Worm (Caenorhabditis elegans) whole organism, young adult: ENCODE results near the gene C17C3.9.

Source experiments
- B0336.3 ChIP-seq: fragments of 200-800 bp; sonication (Bioruptor generic); IDR thresholded peaks from 2 replicates; pipeline ENCODE4 v1.3.6; 2022; ENCODE audit warnings: missing genetic modification characterization, missing compliant biosample characterization
- C06A6.2 ChIP-seq: fragments of 200-800 bp; sonication (Bioruptor generic); conservative IDR thresholded peaks from 2 replicates; pipeline ENCODE4 v1.3.6; 2022; ENCODE audit warnings: missing genetic modification characterization, missing compliant biosample characterization
- F10E7.11 ChIP-seq: sonication (generic microtip); optimal IDR thresholded peaks from 2 replicates; lab custom pipeline; 2017; ENCODE audit warnings: mild to moderate bottlenecking, missing genetic modification characterization, moderate library complexity, missing compliant biosample characterization
- F22D6.2 ChIP-seq: sonication (generic microtip); optimal IDR thresholded peaks from 2 replicates; lab custom pipeline; 2016; ENCODE audit warnings: mild to moderate bottlenecking, missing genetic modification characterization, missing compliant biosample characterization
- F37B4.10 ChIP-seq: fragments of 200-800 bp; sonication (Bioruptor generic); IDR thresholded peaks from 2 replicates; pipeline ENCODE4 v1.3.6; 2022; ENCODE audit warnings: missing genetic modification characterization, missing compliant biosample characterization
- F49E8.2 ChIP-seq: sonication (generic microtip); optimal IDR thresholded peaks from 3 replicates; lab custom pipeline; 2017; ENCODE audit warnings: missing genetic modification characterization, mild to moderate bottlenecking, missing compliant biosample characterization, antibody characterized with exemption, moderate library complexity; ENCODE audit not compliant: insufficient read depth
- F57A8.1 ChIP-seq: fragments of 200-800 bp; sonication (Bioruptor generic); optimal IDR thresholded peaks from 2 replicates; lab custom pipeline; 2018; ENCODE audit warnings: mild to moderate bottlenecking, missing genetic modification characterization, moderate library complexity, missing compliant biosample characterization
- T07F8.4 ChIP-seq: sonication (generic microtip); optimal IDR thresholded peaks from 2 replicates; lab custom pipeline; 2016; ENCODE audit warnings: mild to moderate bottlenecking, missing genetic modification characterization, moderate library complexity, missing compliant biosample characterization
- Y53F4B.3 ChIP-seq: fragments of 200-800 bp; sonication (Bioruptor generic); IDR thresholded peaks from 2 replicates; pipeline ENCODE4 v1.3.6; 2022; ENCODE audit warnings: missing genetic modification reagents, missing genetic modification characterization, missing compliant biosample characterization
- aptf-2 ChIP-seq: fragments of 200-800 bp; sonication (Bioruptor generic); conservative IDR thresholded peaks from 2 replicates; pipeline ENCODE4 v1.3.6; 2022; ENCODE audit warnings: missing genetic modification reagents, missing genetic modification characterization, missing compliant biosample characterization
- aptf-3 ChIP-seq: fragments of 200-800 bp; sonication (Bioruptor generic); IDR thresholded peaks from 2 replicates; pipeline ENCODE4 v1.3.6; 2022; ENCODE audit warnings: missing genetic modification characterization, missing compliant biosample characterization
- attf-6 ChIP-seq: fragments of 200-800 bp; sonication (Bioruptor generic); IDR thresholded peaks from 2 replicates; pipeline ENCODE4 v1.3.6; 2022; ENCODE audit warnings: missing genetic modification reagents, missing genetic modification characterization, missing compliant biosample characterization
- bed-2 ChIP-seq: fragments of 200-800 bp; sonication (Bioruptor generic); IDR thresholded peaks from 2 replicates; pipeline ENCODE4 v1.3.6; 2022; ENCODE audit warnings: missing genetic modification reagents, missing genetic modification characterization, missing compliant biosample characterization
- ceh-58 ChIP-seq: fragments of 200-800 bp; sonication (Bioruptor generic); IDR thresholded peaks from 2 replicates; pipeline ENCODE4 v1.3.6; 2022; ENCODE audit warnings: missing genetic modification characterization, missing compliant biosample characterization
- dox-1 ChIP-seq: fragments of 200-800 bp; sonication (Bioruptor generic); IDR thresholded peaks from 2 replicates; pipeline ENCODE4 v1.3.6; 2022; ENCODE audit warnings: missing genetic modification reagents, missing genetic modification characterization, missing compliant biosample characterization
- ets-4 ChIP-seq: fragments of 200-800 bp; sonication (Bioruptor generic); optimal IDR thresholded peaks from 2 replicates; lab custom pipeline; 2018; ENCODE audit warnings: mild to moderate bottlenecking, missing genetic modification characterization, missing compliant biosample characterization
- gei-17 ChIP-seq: fragments of 200-800 bp; sonication (Bioruptor generic); optimal IDR thresholded peaks from 2 replicates; lab custom pipeline; 2018; ENCODE audit warnings: mild to moderate bottlenecking, missing genetic modification characterization, missing compliant biosample characterization
- hlh-12 ChIP-seq: sonication (generic microtip); optimal IDR thresholded peaks from 2 replicates; lab custom pipeline; 2016; ENCODE audit warnings: missing genetic modification characterization, missing compliant biosample characterization
- hlh-26 ChIP-seq: fragments of 200-800 bp; sonication (Bioruptor generic); conservative IDR thresholded peaks from 2 replicates; pipeline ENCODE4 v1.3.6; 2022; ENCODE audit warnings: missing genetic modification reagents, missing genetic modification characterization, missing compliant biosample characterization
- hmg-1.2 ChIP-seq: fragments of 200-800 bp; sonication (Bioruptor generic); IDR thresholded peaks from 2 replicates; pipeline ENCODE4 v1.3.6; 2022; ENCODE audit warnings: missing genetic modification reagents, missing genetic modification characterization, missing compliant biosample characterization
- let-526 ChIP-seq: fragments of 200-800 bp; sonication (Bioruptor generic); IDR thresholded peaks from 2 replicates; pipeline ENCODE4 v1.3.6; 2022; ENCODE audit warnings: missing genetic modification reagents, missing genetic modification characterization, missing compliant biosample characterization
- lin-26 ChIP-seq: fragments of 200-800 bp; sonication (Bioruptor generic); IDR thresholded peaks from 2 replicates; pipeline ENCODE4 v1.3.6; 2022; ENCODE audit warnings: missing genetic modification reagents, missing genetic modification characterization, missing compliant biosample characterization
- lin-40 ChIP-seq: sonication (generic microtip); optimal IDR thresholded peaks from 2 replicates; lab custom pipeline; 2016; ENCODE audit warnings: missing genetic modification characterization, mild to moderate bottlenecking, missing compliant biosample characterization, missing genotype, missing genetic modification reagents
- lsl-1 ChIP-seq: fragments of 200-800 bp; sonication (Bioruptor generic); optimal IDR thresholded peaks from 2 replicates; lab custom pipeline; 2018; ENCODE audit warnings: mild to moderate bottlenecking, missing genetic modification characterization, moderate library complexity, missing compliant biosample characterization
- madf-3 ChIP-seq: fragments of 200-800 bp; sonication (Bioruptor generic); IDR thresholded peaks from 2 replicates; pipeline ENCODE4 v1.3.6; 2022; ENCODE audit warnings: missing genetic modification reagents, missing genetic modification characterization, missing compliant biosample characterization
- madf-6 ChIP-seq: fragments of 200-800 bp; sonication (Bioruptor generic); IDR thresholded peaks from 2 replicates; pipeline ENCODE4 v1.3.6; 2022; ENCODE audit warnings: missing genetic modification reagents, missing genetic modification characterization, missing compliant biosample characterization
- madf-8 ChIP-seq: fragments of 200-800 bp; sonication (Bioruptor generic); conservative IDR thresholded peaks from 2 replicates; pipeline ENCODE4 v1.3.6; 2022; ENCODE audit warnings: missing genetic modification reagents, missing genetic modification characterization, missing compliant biosample characterization
- mel-28 ChIP-seq: sonication (generic microtip); optimal IDR thresholded peaks from 2 replicates; lab custom pipeline; 2016; ENCODE audit warnings: borderline replicate concordance, mild to moderate bottlenecking, missing genetic modification characterization, missing compliant biosample characterization
- mxl-1 ChIP-seq: sonication (generic microtip); optimal IDR thresholded peaks from 2 replicates; lab custom pipeline; 2016; ENCODE audit warnings: missing genetic modification characterization, missing compliant biosample characterization
- nhr-120 ChIP-seq: fragments of 200-800 bp; sonication (Bioruptor generic); IDR thresholded peaks from 2 replicates; pipeline ENCODE4 v1.3.6; 2022; ENCODE audit warnings: missing genetic modification characterization, missing compliant biosample characterization
- nhr-90 ChIP-seq: sonication (generic microtip); optimal IDR thresholded peaks from 2 replicates; lab custom pipeline; 2016; ENCODE audit warnings: missing genotype, mild to moderate bottlenecking, missing genetic modification characterization, missing compliant biosample characterization
- rpc-1 ChIP-seq, 2 experiments: fragments of 150-350 bp in 1 of 2; sonication (generic microtip) in 1 of 2; optimal IDR thresholded peaks; 2 replicates each; lab custom pipeline; 2014 to 2018; ENCODE audit warnings: missing biosample characterization in 1 of 2, missing genetic modification characterization in 1 of 2, missing genetic modification reagents in 1 of 2, missing genotype in 1 of 2
- sdz-38 ChIP-seq: sonication (generic microtip); optimal IDR thresholded peaks from 2 replicates; lab custom pipeline; 2016; ENCODE audit warnings: missing genotype, missing genetic modification characterization, missing compliant biosample characterization
- snpc-1.3 ChIP-seq: sonication (generic microtip); optimal IDR thresholded peaks from 2 replicates; lab custom pipeline; 2017; ENCODE audit warnings: missing genetic modification characterization, mild to moderate bottlenecking, missing compliant biosample characterization, antibody characterized with exemption, moderate library complexity, missing genotype, missing genetic modification reagents; ENCODE audit not compliant: insufficient read depth
- snpc-4 ChIP-seq, 5 experiments: fragments of 150-350 bp in 1 of 5; sonication (generic microtip) in 4 of 5; optimal IDR thresholded peaks; 2 replicates each; lab custom pipeline; 2014 to 2018; ENCODE audit warnings: missing genetic modification characterization in 5 of 5, missing biosample characterization in 3 of 5, antibody characterized with exemption in 2 of 5, mild to moderate bottlenecking in 2 of 5, missing compliant biosample characterization in 2 of 5, missing genotype in 2 of 5, moderate library complexity in 2 of 5, missing genetic modification reagents in 1 of 5
- ztf-28 ChIP-seq: fragments of 200-800 bp; sonication (Bioruptor generic); IDR thresholded peaks from 2 replicates; pipeline ENCODE4 v1.3.6; 2022; ENCODE audit warnings: missing genetic modification reagents, missing genetic modification characterization, missing compliant biosample characterization
- ztf-6 ChIP-seq: fragments of 200-800 bp; sonication (Bioruptor generic); IDR thresholded peaks from 2 replicates; pipeline ENCODE4 v1.3.6; 2022; ENCODE audit warnings: missing genetic modification reagents, missing genetic modification characterization, missing compliant biosample characterization

C17C3.9 gene

DNA sequence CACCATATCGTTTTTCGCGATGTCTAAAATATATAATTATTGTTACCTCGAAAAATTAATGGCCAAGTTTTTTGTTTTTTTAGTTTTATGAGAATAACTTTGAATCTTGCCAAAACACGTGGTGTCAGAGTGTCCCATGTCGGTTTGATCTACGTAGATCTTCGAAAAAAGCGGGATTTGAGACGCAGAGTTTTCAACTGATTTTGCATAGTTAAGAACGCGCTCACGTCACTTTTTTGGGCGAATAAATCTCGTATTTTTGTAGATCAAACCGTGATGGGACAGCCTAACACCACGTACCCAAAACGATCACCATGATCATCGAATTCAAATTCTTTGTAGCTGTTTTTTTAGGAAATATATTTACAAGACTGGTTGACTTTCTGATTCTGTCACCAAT lies 34.5 kb downstream of the C17C3.9 start (continued):
- TF ChIP-seq hlh-12 (tag; lab: Kevin White, UChicago), result no peak
- no peak for TF ChIP-seq ceh-58 (GFP tag; lab: Robert Waterston, UW)
- TF ChIP-seq ztf-28 (GFP tag; lab: Robert Waterston, UW), result no peak
- no peak for TF ChIP-seq lsl-1 (GFP tag; lab: Kevin White, UChicago)
- TF ChIP-seq hmg-1.2 (GFP tag; lab: Robert Waterston, UW), result 0 out of 2 replicates have a peak, but pooled peaks have one; percentile 18
- TF ChIP-seq attf-6 (GFP tag; lab: Robert Waterston, UW), result no peak
- no peak; the same call in 1 of the 2 replicates for TF ChIP-seq dox-1
- TF ChIP-seq F57A8.1 (GFP tag; lab: Kevin White, UChicago), result no peak
- TF ChIP-seq B0336.3 (GFP tag; lab: Robert Waterston, UW), result no peak
- TF ChIP-seq nhr-120 (GFP tag; lab: Robert Waterston, UW), result no peak
- TF ChIP-seq Y53F4B.3 (GFP tag; lab: Robert Waterston, UW), result no peak
- TF ChIP-seq F22D6.2, result no peak
- no peak for TF ChIP-seq bed-2 (GFP tag; lab: Robert Waterston, UW)
- TF ChIP-seq lin-26 (GFP tag; lab: Robert Waterston, UW), result 0 out of 2 replicates have a peak, but pooled peaks have one; percentile 44
- TF ChIP-seq gei-17 (GFP tag; lab: Kevin White, UChicago), result no peak
- no peak for TF ChIP-seq ztf-6 (GFP tag; lab: Robert Waterston, UW)
- TF ChIP-seq T07F8.4 (tag; lab: Kevin White, UChicago), result no peak
- TF ChIP-seq hlh-26 (GFP tag; lab: Robert Waterston, UW), result no peak
- TF ChIP-seq F49E8.2 (tag; lab: Kevin White, UChicago), result no peak
- TF ChIP-seq ets-4 (GFP tag; lab: Kevin White, UChicago), result no peak
- no peak for TF ChIP-seq rpc-1 (optimal IDR thresholded peaks at IDR 0.05; lab: Kevin White, UChicago)
- no peak for TF ChIP-seq rpc-1 (tag; optimal IDR thresholded peaks at IDR 0.05; lab: Kevin White, UChicago)
- peak; percentile 33 for TF ChIP-seq madf-8 (GFP tag; lab: Robert Waterston, UW)
- TF ChIP-seq sdz-38 (tag; lab: Kevin White, UChicago), result no peak
- no peak for TF ChIP-seq F37B4.10 (GFP tag; lab: Robert Waterston, UW)
- TF ChIP-seq madf-3 (GFP tag; lab: Robert Waterston, UW), result peak; percentile 51; the same call in 1 of the 2 replicates
- TF ChIP-seq nhr-90 (tag; lab: Kevin White, UChicago), result no peak
- peak; percentile 83 for TF ChIP-seq madf-6 (GFP tag; lab: Robert Waterston, UW)
- TF ChIP-seq aptf-2 (GFP tag; lab: Robert Waterston, UW), result no peak
- TF ChIP-seq mxl-1 (tag; lab: Kevin White, UChicago), result no peak
- TF ChIP-seq, all 124 proteins: peak for 10

DNA sequence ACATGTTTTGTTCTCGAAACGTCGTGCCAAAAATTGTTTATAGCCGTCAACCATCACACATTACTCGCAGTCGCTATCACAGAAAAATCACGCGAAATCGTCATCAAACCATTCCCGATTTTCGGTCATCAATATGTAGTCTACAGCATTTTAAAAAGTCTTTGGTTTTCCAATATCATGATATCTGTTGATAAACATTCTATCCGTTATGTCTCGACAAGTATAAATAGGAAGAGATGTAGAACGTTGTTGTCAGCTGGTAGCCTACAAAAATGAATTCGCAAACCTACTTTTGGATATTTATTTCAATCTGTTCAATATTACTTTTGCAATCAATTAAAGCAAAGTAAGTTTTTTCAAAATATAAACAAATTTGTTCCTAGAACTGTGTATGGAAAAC lies 35.7 kb downstream of the C17C3.9 start, which contains the start of gene F12A10.1:
Gene F12A10.1, plus strand, starts transcription at position 166 of the 400 bp plus-strand sequence.
- no peak for TF ChIP-seq let-526 (GFP tag; lab: Robert Waterston, UW)
- no peak for TF ChIP-seq aptf-3 (GFP tag; lab: Robert Waterston, UW)
- no peak for TF ChIP-seq madf-6 (GFP tag; lab: Robert Waterston, UW)
- TF ChIP-seq snpc-4 (GFP tag; optimal IDR thresholded peaks at IDR 0.05; lab: Kevin White, UChicago), result no peak
- no peak for TF ChIP-seq snpc-4 (tag; optimal IDR thresholded peaks at IDR 0.05; lab: Kevin White, UChicago)
- TF ChIP-seq C06A6.2 (GFP tag; lab: Robert Waterston, UW), result no peak
- TF ChIP-seq snpc-1.3 (tag; lab: Kevin White, UChicago), result no peak
- TF ChIP-seq F10E7.11 (tag; lab: Kevin White, UChicago), result no peak
- TF ChIP-seq lin-40 (tag; lab: Kevin White, UChicago), result no peak
- TF ChIP-seq mel-28 (tag; lab: Kevin White, UChicago), result no peak
- TF ChIP-seq, all 124 proteins: peak for 0
